Worm (Caenorhabditis elegans): Measurements from ENCODE around the gene D1044.7.

Gene D1044.7

DNA sequence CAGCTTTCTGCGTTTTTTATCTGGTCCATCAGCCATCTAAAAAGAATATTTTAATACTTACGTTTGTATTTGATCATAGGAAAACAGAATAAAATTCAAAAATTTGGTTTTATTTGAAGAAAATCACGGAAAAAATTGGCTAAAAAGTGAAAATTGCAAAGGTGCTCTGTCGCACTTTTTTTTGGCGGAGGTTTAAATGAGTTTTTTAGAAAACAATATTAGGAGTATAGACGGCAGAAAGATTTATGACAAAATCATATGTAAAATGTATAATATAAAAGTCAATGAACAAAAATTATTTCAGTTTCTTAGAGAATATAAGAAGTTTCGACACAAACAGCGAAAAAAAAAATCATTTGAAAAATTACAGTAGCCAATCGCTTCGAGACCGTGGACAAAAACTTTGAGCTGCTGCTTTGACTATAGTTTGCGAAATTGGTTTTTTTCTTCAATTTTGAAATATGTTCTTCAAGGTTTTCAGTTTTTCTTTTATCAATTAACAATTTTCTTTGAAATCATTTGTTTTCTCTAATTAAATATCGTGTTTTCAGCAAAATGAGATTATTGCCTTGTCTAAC, 24.7 kb downstream of the D1044.7 start, which contains the start of the genes R02F2.7 and R02F2.4:
TSS of gene R02F2.7 (minus strand) at position 36 of the 578 bp plus-strand sequence.
TSS of gene R02F2.4 (plus strand) at position 552 of the 578 bp plus-strand sequence.
- TF ChIP-seq ref-2 (tag; optimal IDR thresholded peaks at IDR 0.05) (no peak), ceh-18 (tag; optimal IDR thresholded peaks at IDR 0.05) (no peak), odd-2 (tag; optimal IDR thresholded peaks at IDR 0.05) (no peak), nhr-232 (tag; optimal IDR thresholded peaks at IDR 0.05) (no peak), ceh-34 (tag; optimal IDR thresholded peaks at IDR 0.05) (no peak), ceh-45 (GFP tag; IDR thresholded peaks at IDR 0.05) (no peak), tbx-7 (tag; optimal IDR thresholded peaks at IDR 0.05) (no peak), pat-9 (tag; optimal IDR thresholded peaks at IDR 0.05) (no peak), nfya-1 (tag; optimal IDR thresholded peaks at IDR 0.05) (no peak)

DNA sequence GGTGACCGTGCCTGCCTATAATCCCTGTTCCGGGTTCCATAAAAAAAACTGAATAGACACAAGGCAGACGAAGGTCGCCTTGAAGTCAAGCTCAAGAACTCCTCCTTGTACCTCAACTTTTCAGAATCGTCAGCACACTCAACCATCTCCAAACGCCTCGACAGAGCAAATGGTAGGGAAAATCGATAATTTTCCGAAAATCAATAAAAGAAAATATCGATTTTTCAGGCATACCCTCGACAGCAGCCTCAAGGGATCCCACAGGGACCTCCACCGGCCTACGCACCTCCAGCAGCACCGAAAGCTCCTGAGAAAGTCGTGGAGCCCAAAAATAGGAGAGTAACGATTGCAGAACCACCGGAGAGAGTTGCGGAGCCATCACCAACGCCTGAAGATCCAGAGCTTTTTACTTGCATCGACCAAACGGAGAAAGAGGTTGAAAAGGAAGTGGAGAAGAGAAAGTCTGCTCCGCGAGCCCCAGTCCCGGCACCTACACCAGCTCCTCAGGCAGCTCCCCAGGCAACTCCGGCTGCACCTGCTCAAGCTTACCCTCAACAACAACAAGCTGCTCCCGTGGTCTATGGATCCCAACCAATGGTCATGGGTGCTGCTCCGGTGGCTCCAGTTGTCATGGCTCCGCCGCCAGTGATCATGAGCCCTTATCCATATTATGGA, 28.9 kb downstream of the D1044.7 start:
- TF ChIP-seq C38D4.7 (GFP tag; optimal IDR thresholded peaks at IDR 0.05) (no peak), ama-1 (optimal IDR thresholded peaks at IDR 0.05) (no peak), ref-2 (tag; optimal IDR thresholded peaks at IDR 0.05) (no peak), ceh-48 (tag; optimal IDR thresholded peaks at IDR 0.05) (no peak), T23F11.4 (GFP tag; optimal IDR thresholded peaks at IDR 0.05) (no peak), ahr-1 (tag; optimal IDR thresholded peaks at IDR 0.05) (no peak), ceh-14 (tag; optimal IDR thresholded peaks at IDR 0.05) (no peak), che-1 (tag; optimal IDR thresholded peaks at IDR 0.05) (no peak), F13H6.1 (tag; optimal IDR thresholded peaks at IDR 0.05) (no peak), ceh-19 (GFP tag; optimal IDR thresholded peaks at IDR 0.05) (no peak), K02D7.2 (tag; optimal IDR thresholded peaks at IDR 0.05) (no peak), sox-4 (tag; optimal IDR thresholded peaks at IDR 0.05) (no peak), hlh-15 (tag; optimal IDR thresholded peaks at IDR 0.05) (no peak), ceh-9 (tag; optimal IDR thresholded peaks at IDR 0.05) (no peak)

DNA sequence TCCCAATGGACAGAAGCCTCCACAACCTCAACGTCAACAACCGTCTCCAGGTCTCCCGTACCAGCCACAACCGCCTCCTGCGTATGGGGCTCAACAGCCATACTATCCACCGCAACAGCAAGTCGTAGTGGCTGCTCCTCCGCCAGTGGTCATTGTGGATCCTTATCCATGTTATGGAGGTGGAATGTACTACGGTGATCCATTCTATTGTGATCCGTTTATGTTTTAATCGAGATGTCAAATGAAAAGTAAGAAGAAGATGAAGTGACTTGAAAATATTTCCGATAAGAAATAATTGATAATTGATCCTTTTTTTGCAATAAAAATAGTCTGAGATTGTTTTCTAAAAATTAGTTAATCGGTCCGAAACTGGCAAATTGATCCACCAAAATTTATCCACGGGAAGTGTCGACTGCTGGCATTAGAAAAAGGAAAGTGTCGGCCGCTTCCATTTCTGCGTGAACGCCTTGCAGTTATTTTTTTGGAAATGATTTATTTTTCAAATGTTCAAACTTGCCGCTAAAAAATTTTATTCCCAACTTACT, 29.7 kb downstream of the D1044.7 start, which contains the start of the genes R02F2.6 and R02F2.5:
TSS of gene R02F2.6 (minus strand) at position 101 of the 545 bp plus-strand sequence.
TSS of gene R02F2.5 (plus strand) at position 495 of the 545 bp plus-strand sequence.
- TF ChIP-seq ztf-16 (tag; optimal IDR thresholded peaks at IDR 0.05): no peak
- TF ChIP-seq fax-1 (tag; optimal IDR thresholded peaks at IDR 0.05): no peak
- no peak for TF ChIP-seq pha-4 (tag; optimal IDR thresholded peaks at IDR 0.05)
- TF ChIP-seq npax-4 (tag; optimal IDR thresholded peaks at IDR 0.05): no peak
- no peak for TF ChIP-seq pros-1 (tag; optimal IDR thresholded peaks at IDR 0.05)
- no peak for TF ChIP-seq tbx-2 (tag; optimal IDR thresholded peaks at IDR 0.05)
- no peak for TF ChIP-seq ceh-34 (tag; optimal IDR thresholded peaks at IDR 0.05)
- TF ChIP-seq rnt-1 (tag; optimal IDR thresholded peaks at IDR 0.05): no peak
- TF ChIP-seq nhr-232 (tag; optimal IDR thresholded peaks at IDR 0.05): no peak
- TF ChIP-seq ceh-6 (GFP tag; optimal IDR thresholded peaks at IDR 0.05): no peak
- TF ChIP-seq ceh-24 (tag; optimal IDR thresholded peaks at IDR 0.05): no peak
- TF ChIP-seq elt-2 (tag; optimal IDR thresholded peaks at IDR 0.05): no peak
- TF ChIP-seq C38D4.7 (GFP tag; optimal IDR thresholded peaks at IDR 0.05): no peak
- no peak for TF ChIP-seq fkh-10 (GFP tag; optimal IDR thresholded peaks at IDR 0.05)
- TF ChIP-seq ceh-45 (GFP tag; IDR thresholded peaks at IDR 0.05): no peak

DNA sequence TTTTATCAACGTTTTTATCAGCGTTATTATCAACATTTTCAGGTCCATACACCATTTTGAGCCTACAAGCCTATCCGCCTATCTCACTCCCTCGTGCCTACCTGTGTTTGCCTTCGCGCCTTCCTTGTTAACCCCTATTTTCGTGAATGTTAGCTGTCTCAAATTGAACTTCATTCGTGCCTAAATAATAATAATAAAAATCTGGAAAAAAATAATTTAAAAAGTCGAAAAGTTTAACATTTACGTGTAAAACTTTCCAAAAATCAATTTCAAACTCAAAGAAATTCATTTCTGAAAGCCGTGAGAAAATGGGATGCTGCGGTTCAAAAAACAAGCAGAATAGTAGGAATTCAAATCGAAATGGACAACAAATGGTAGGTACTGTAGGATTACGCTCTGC, 30.6 kb downstream of the D1044.7 start, which contains the start of gene R02F2.10:
TSS of gene R02F2.10 (plus strand) at position 301 of the 400 bp plus-strand sequence.
- TF ChIP-seq pat-9 (tag; optimal IDR thresholded peaks at IDR 0.05) (no peak), rnt-1 (tag; optimal IDR thresholded peaks at IDR 0.05) (no peak), sox-4 (tag; optimal IDR thresholded peaks at IDR 0.05) (no peak), ceh-14 (tag; optimal IDR thresholded peaks at IDR 0.05) (no peak), hlh-15 (tag; optimal IDR thresholded peaks at IDR 0.05) (no peak), T23F11.4 (GFP tag; optimal IDR thresholded peaks at IDR 0.05) (no peak), hlh-13 (GFP tag; optimal IDR thresholded peaks at IDR 0.05) (no peak)
